Worm (Caenorhabditis elegans) whole organism, L2 larva: ENCODE results near the gene F09G2.2.

Experiments used
- C34F6.9 ChIP-seq: fragments of 150-350 bp; optimal IDR thresholded peaks from 2 replicates; lab custom pipeline; 2014; ENCODE audit warnings: missing biosample characterization, missing genetic modification characterization
- F13H6.1 ChIP-seq: sonication (generic microtip); optimal IDR thresholded peaks from 2 replicates; lab custom pipeline; 2016; ENCODE audit warnings: missing genetic modification characterization, missing compliant biosample characterization
- R02D3.7 ChIP-seq: fragments of 150-350 bp; optimal IDR thresholded peaks from 2 replicates; lab custom pipeline; 2014; ENCODE audit warnings: missing biosample characterization, missing genetic modification characterization
- Y55F3AM.14 ChIP-seq: fragments of 200-800 bp; sonication (Bioruptor generic); optimal IDR thresholded peaks from 2 replicates; lab custom pipeline; 2018; ENCODE audit warnings: mild to moderate bottlenecking, missing genetic modification characterization, missing compliant biosample characterization
- ZK546.5 ChIP-seq: sonication (generic microtip); optimal IDR thresholded peaks from 2 replicates; lab custom pipeline; 2017; ENCODE audit warnings: missing biosample characterization, missing genetic modification characterization
- aly-2 ChIP-seq: fragments of 150-350 bp; optimal IDR thresholded peaks from 2 replicates; lab custom pipeline; 2014; ENCODE audit warnings: missing biosample characterization, missing genetic modification characterization
- blmp-1 ChIP-seq: sonication (generic microtip); optimal IDR thresholded peaks from 2 replicates; lab custom pipeline; 2017; ENCODE audit warnings: missing genetic modification characterization, mild to moderate bottlenecking, missing compliant biosample characterization, antibody characterized with exemption, moderate library complexity; ENCODE audit not compliant: insufficient read depth
- ceh-16 ChIP-seq: fragments of 150-350 bp; optimal IDR thresholded peaks from 2 replicates; lab custom pipeline; 2014; ENCODE audit warnings: missing biosample characterization, missing genetic modification characterization
- ceh-82 ChIP-seq: fragments of 150-350 bp; optimal IDR thresholded peaks from 2 replicates; lab custom pipeline; 2014; ENCODE audit warnings: missing biosample characterization, missing genetic modification characterization
- crh-2 ChIP-seq: sonication (generic microtip); optimal IDR thresholded peaks from 2 replicates; lab custom pipeline; 2017; ENCODE audit warnings: missing biosample characterization, missing genetic modification characterization
- dmd-4 ChIP-seq: sonication (generic microtip); optimal IDR thresholded peaks from 2 replicates; lab custom pipeline; 2017; ENCODE audit warnings: missing biosample characterization, missing genetic modification characterization
- egl-27 ChIP-seq: sonication (generic microtip); optimal IDR thresholded peaks from 3 replicates; lab custom pipeline; 2017; ENCODE audit warnings: missing biosample characterization, missing genetic modification reagents, missing genetic modification characterization
- fos-1 ChIP-seq: fragments of 150-350 bp; optimal IDR thresholded peaks from 2 replicates; lab custom pipeline; 2014; ENCODE audit warnings: missing biosample characterization, missing genetic modification characterization
- gmeb-1 ChIP-seq: fragments of 150-350 bp; optimal IDR thresholded peaks from 2 replicates; lab custom pipeline; 2014; ENCODE audit warnings: missing biosample characterization, missing genetic modification characterization
- lin-11 ChIP-seq: fragments of 150-350 bp; sonication (generic microtip); optimal IDR thresholded peaks from 2 replicates; lab custom pipeline; 2014; ENCODE audit warnings: missing biosample characterization, missing genetic modification characterization, inconsistent platforms, mixed read lengths
- lin-13 ChIP-seq: fragments of 150-350 bp; optimal IDR thresholded peaks from 2 replicates; lab custom pipeline; 2014; ENCODE audit warnings: missing biosample characterization, missing genetic modification reagents, missing genetic modification characterization
- lin-39 ChIP-seq: fragments of 150-350 bp; optimal IDR thresholded peaks from 2 replicates; lab custom pipeline; 2014; ENCODE audit warnings: missing biosample characterization, missing genetic modification reagents, missing genetic modification characterization
- lsy-2 ChIP-seq, 2 experiments: fragments of 150-350 bp in 1 of 2; sonication (generic microtip) in 1 of 2; optimal IDR thresholded peaks; 2 replicates each; lab custom pipeline; 2014 to 2017; ENCODE audit warnings: missing biosample characterization in 2 of 2, missing genetic modification characterization in 2 of 2
- mab-5 ChIP-seq: fragments of 150-350 bp; optimal IDR thresholded peaks from 2 replicates; lab custom pipeline; 2014; ENCODE audit warnings: missing biosample characterization, missing genetic modification characterization
- mbf-1 ChIP-seq: sonication (generic microtip); optimal IDR thresholded peaks from 2 replicates; lab custom pipeline; 2017; ENCODE audit warnings: missing biosample characterization, missing genetic modification characterization
- mdl-1 ChIP-seq, 2 experiments: fragments of 150-350 bp in 1 of 2; sonication (generic microtip) in 1 of 2; optimal IDR thresholded peaks; 2 replicates each; lab custom pipeline; 2017; ENCODE audit warnings: missing biosample characterization in 2 of 2, missing genetic modification characterization in 2 of 2
- nhr-10 ChIP-seq: sonication (generic microtip); optimal IDR thresholded peaks from 2 replicates; lab custom pipeline; 2017; ENCODE audit warnings: missing biosample characterization, missing genetic modification characterization
- nhr-12 ChIP-seq: fragments of 150-350 bp; optimal IDR thresholded peaks from 2 replicates; lab custom pipeline; 2014; ENCODE audit warnings: missing biosample characterization, missing genetic modification characterization
- nhr-129 ChIP-seq: fragments of 150-350 bp; optimal IDR thresholded peaks from 2 replicates; lab custom pipeline; 2014; ENCODE audit warnings: missing biosample characterization, missing genetic modification characterization
- nhr-21 ChIP-seq: fragments of 150-350 bp; optimal IDR thresholded peaks from 2 replicates; lab custom pipeline; 2014; ENCODE audit warnings: missing biosample characterization, missing genetic modification characterization
- nhr-23 ChIP-seq: fragments of 150-350 bp; optimal IDR thresholded peaks from 2 replicates; lab custom pipeline; 2014; ENCODE audit warnings: missing biosample characterization, missing genetic modification reagents, missing genetic modification characterization
- nhr-237 ChIP-seq: fragments of 150-350 bp; optimal IDR thresholded peaks from 2 replicates; lab custom pipeline; 2014; ENCODE audit warnings: missing biosample characterization, missing genetic modification characterization
- nhr-25 ChIP-seq: fragments of 150-350 bp; sonication (generic microtip); optimal IDR thresholded peaks from 3 replicates; lab custom pipeline; 2014; ENCODE audit warnings: missing biosample characterization, missing genetic modification characterization
- nhr-6 ChIP-seq: fragments of 150-350 bp; optimal IDR thresholded peaks from 2 replicates; lab custom pipeline; 2014; ENCODE audit warnings: missing biosample characterization, missing genetic modification characterization
- peb-1 ChIP-seq: fragments of 150-350 bp; optimal IDR thresholded peaks from 2 replicates; lab custom pipeline; 2014; ENCODE audit warnings: missing biosample characterization, missing genetic modification characterization
- sem-4 ChIP-seq: fragments of 150-350 bp; optimal IDR thresholded peaks from 2 replicates; lab custom pipeline; 2014; ENCODE audit warnings: missing biosample characterization, missing genetic modification reagents, missing genetic modification characterization
- skn-1 ChIP-seq: sonication (generic microtip); optimal IDR thresholded peaks from 2 replicates; lab custom pipeline; 2017; ENCODE audit warnings: missing biosample characterization, missing genetic modification characterization
- sma-3 ChIP-seq: sonication (generic microtip); optimal IDR thresholded peaks from 2 replicates; lab custom pipeline; 2016; ENCODE audit warnings: missing genetic modification reagents, missing genetic modification characterization, missing compliant biosample characterization
- sma-9 ChIP-seq, 2 experiments: fragments of 150-350 bp in 1 of 2; sonication (generic microtip) in 1 of 2; optimal IDR thresholded peaks; 2 replicates each; lab custom pipeline; 2014 to 2016; ENCODE audit warnings: missing genetic modification characterization in 2 of 2, mild to moderate bottlenecking in 1 of 2, missing biosample characterization in 1 of 2, missing compliant biosample characterization in 1 of 2, missing genetic modification reagents in 1 of 2, moderate library complexity in 1 of 2
- snpc-4 ChIP-seq: fragments of 150-350 bp; optimal IDR thresholded peaks from 2 replicates; lab custom pipeline; 2014; ENCODE audit warnings: missing biosample characterization, missing genetic modification characterization
- unc-55 ChIP-seq: fragments of 150-350 bp; sonication (generic microtip); optimal IDR thresholded peaks from 3 replicates; lab custom pipeline; 2014; ENCODE audit warnings: missing biosample characterization, missing genetic modification reagents, missing genetic modification characterization
- unc-62 ChIP-seq: fragments of 150-350 bp; optimal IDR thresholded peaks from 2 replicates; lab custom pipeline; 2014; ENCODE audit warnings: missing biosample characterization, missing genetic modification reagents, missing genetic modification characterization
- zag-1 ChIP-seq: fragments of 150-350 bp; optimal IDR thresholded peaks from 2 replicates; lab custom pipeline; 2014; ENCODE audit warnings: missing biosample characterization, missing genetic modification characterization
- ztf-1 ChIP-seq: fragments of 200-800 bp; sonication (Bioruptor generic); conservative IDR thresholded peaks from 2 replicates; pipeline ENCODE4 v1.3.6; 2022; ENCODE audit warnings: missing genetic modification characterization, missing compliant biosample characterization
- ztf-11 ChIP-seq: sonication (generic microtip); optimal IDR thresholded peaks from 2 replicates; lab custom pipeline; 2017; ENCODE audit warnings: missing biosample characterization, missing genetic modification characterization
- ztf-4 ChIP-seq: fragments of 150-350 bp; optimal IDR thresholded peaks from 2 replicates; lab custom pipeline; 2014; ENCODE audit warnings: missing biosample characterization, missing genetic modification characterization

Gene F09G2.2

ce11 chrV:7230847-7231246 lies 34.1 kb downstream of the F09G2.2 start, which contains the start of the genes gei-6 and krr-1 (continued):
- TF ChIP-seq R02D3.7 (tag; lab: Kevin White, UChicago) (no peak), C34F6.9 (peak; percentile 29), ztf-11 (tag; lab: Kevin White, UChicago) (no peak), nhr-10 (tag; lab: Kevin White, UChicago) (no peak)
- TF ChIP-seq, all 48 proteins: peak for 13

DNA sequence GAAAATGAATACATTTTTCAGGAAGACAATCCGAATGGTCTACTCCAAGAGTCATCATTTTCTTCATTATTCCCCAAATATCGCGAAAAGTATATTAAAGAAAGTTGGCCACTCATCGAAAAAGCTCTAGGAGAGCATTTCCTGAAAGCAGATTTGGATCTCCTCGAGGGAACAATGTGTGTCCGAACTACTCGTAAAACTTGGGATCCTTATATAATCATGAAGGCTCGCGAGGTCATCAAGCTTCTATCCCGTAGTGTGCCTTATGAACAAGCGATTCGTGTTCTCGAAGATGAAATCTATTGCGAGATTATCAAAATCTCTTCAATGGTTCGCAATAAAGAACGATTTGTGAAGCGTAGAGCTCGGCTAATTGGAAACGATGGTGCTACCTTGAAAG lies 34.8 kb downstream of the F09G2.2 start:
- TF ChIP-seq lin-13 (GFP tag; lab: Kevin White, UChicago) (no peak), ztf-1 (no peak), aly-2 (no peak), peb-1 (tag; lab: Kevin White, UChicago) (no peak), ceh-16 (tag; lab: Kevin White, UChicago) (no peak), lsy-2 (tag; optimal IDR thresholded peaks at IDR 0.05; lab: Kevin White, UChicago) (no peak), lin-11 (tag; lab: Kevin White, UChicago) (no peak), ztf-11 (tag; lab: Kevin White, UChicago) (no peak), snpc-4 (tag; lab: Kevin White, UChicago) (no peak), ZK546.5 (tag; lab: Kevin White, UChicago) (no peak), unc-62 (GFP tag; lab: Kevin White, UChicago) (no peak), nhr-10 (tag; lab: Kevin White, UChicago) (no peak), sem-4 (no peak), ztf-4 (tag; lab: Kevin White, UChicago) (no peak), fos-1 (no peak), skn-1 (no peak), mbf-1 (no peak)

- TF ChIP-seq gmeb-1 (tag; lab: Kevin White, UChicago): no peak
- TF ChIP-seq F13H6.1 (tag; lab: Kevin White, UChicago): no peak
- TF ChIP-seq nhr-129 (tag; lab: Kevin White, UChicago): no peak
- no peak for TF ChIP-seq unc-55 (GFP tag; lab: Kevin White, UChicago)
- TF ChIP-seq ceh-82: no peak
These were observed 38.0 kb downstream of the F09G2.2 start, which contains the start of gene C05C8.5 for ce11 chrV:7234726-7235125. Gene C05C8.5, minus strand, starts transcription at chrV:7234826.

DNA sequence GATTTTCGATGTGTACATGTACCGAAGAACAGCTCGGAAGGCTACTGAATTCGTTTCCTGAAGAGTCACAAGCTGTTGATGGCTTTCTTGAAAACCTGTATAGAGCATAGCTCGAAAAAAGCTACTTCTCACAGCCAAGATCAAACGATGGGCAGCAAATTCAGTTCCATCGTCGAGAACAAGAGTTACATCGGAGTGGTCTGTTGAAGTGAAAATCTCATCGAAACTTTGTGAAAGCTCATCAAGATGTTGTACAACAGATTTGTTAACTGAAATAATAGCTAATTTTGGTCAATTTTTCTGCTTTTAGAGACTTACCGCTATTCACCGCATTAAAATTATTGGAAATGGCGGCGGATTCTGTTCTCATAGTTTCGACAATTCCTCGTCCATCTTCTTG lies 40.0 kb downstream of the F09G2.2 start:
- TF ChIP-seq nhr-23 (no peak), Y55F3AM.14 (GFP tag; lab: Kevin White, UChicago) (no peak), snpc-4 (tag; lab: Kevin White, UChicago) (no peak), nhr-129 (tag; lab: Kevin White, UChicago) (no peak), nhr-25 (tag; lab: Kevin White, UChicago) (no peak), mab-5 (no peak), skn-1 (no peak), ztf-1 (no peak)
- TF ChIP-seq, all 48 proteins: peak for 0

DNA sequence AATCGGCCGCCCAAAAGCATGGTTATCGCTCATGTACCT lies 40.2 kb downstream of the F09G2.2 start, which contains the start of gene hpo-9:
TSS of gene hpo-9 (minus strand) at position 37 of the 39 bp plus-strand sequence.
- TF ChIP-seq C34F6.9 (no peak), nhr-6 (tag; lab: Kevin White, UChicago) (no peak), nhr-12 (no peak), ztf-4 (tag; lab: Kevin White, UChicago) (no peak), ztf-11 (tag; lab: Kevin White, UChicago) (no peak), ZK546.5 (tag; lab: Kevin White, UChicago) (no peak), skn-1 (no peak), zag-1 (tag; lab: Kevin White, UChicago) (no peak), peb-1 (tag; lab: Kevin White, UChicago) (no peak), sma-3 (GFP tag; lab: Kevin White, UChicago) (no peak), nhr-23 (no peak), mdl-1 (tag; optimal IDR thresholded peaks at IDR 0.05; lab: Kevin White, UChicago) (no peak), crh-2 (tag; lab: Kevin White, UChicago) (no peak), nhr-237 (no peak), lin-39 (no peak)

DNA sequence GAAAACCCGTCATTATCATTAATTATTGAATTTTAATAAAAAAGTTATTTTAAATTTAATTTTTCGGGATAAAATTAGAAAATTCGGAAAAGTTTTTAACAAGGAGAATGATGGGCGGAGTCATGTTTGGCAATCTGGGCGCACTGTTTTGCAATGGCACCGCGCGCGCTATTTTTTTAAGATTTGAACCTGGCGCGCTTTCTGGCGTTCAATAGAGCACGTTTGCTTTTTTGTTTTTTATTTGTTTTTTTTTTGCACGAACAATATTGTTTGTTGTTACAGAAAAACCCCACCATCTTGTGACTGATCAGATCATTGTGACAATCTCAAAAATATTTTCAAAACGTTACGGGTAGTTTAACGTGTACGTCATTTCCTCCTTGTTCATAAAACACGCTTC lies 40.4 kb downstream of the F09G2.2 start, which contains the start of gene hyls-1:
TSS of gene hyls-1 (plus strand) at position 249 of the 400 bp plus-strand sequence.
- TF ChIP-seq nhr-10 (tag; lab: Kevin White, UChicago) (no peak), sem-4 (peak; percentile 70), unc-55 (GFP tag; lab: Kevin White, UChicago) (peak; percentile 95), lin-11 (tag; lab: Kevin White, UChicago) (peak; percentile 88), ZK546.5 (tag; lab: Kevin White, UChicago) (peak; percentile 16), peb-1 (tag; lab: Kevin White, UChicago) (no peak), fos-1 (peak; percentile 29), crh-2 (tag; lab: Kevin White, UChicago) (peak; percentile 91), sma-3 (GFP tag; lab: Kevin White, UChicago) (peak; percentile 85), blmp-1 (peak; percentile 40), sma-9 (GFP tag; optimal IDR thresholded peaks at IDR 0.05; lab: Kevin White, UChicago) (peak; percentile 77), sma-9 (tag; optimal IDR thresholded peaks at IDR 0.05; lab: Kevin White, UChicago) (no peak), lsy-2 (tag; optimal IDR thresholded peaks at IDR 0.05; lab: Kevin White, UChicago) (peak; percentile 71 to 88), skn-1 (peak; percentile 64), nhr-6 (tag; lab: Kevin White, UChicago) (no peak), dmd-4 (no peak), nhr-129 (tag; lab: Kevin White, UChicago) (peak; percentile 80), zag-1 (tag; lab: Kevin White, UChicago) (peak; percentile 52), R02D3.7 (tag; lab: Kevin White, UChicago) (peak; percentile 1), snpc-4 (tag; lab: Kevin White, UChicago) (peak; percentile 18), ceh-16 (tag; lab: Kevin White, UChicago) (no peak), Y55F3AM.14 (GFP tag; lab: Kevin White, UChicago) (no peak), lin-13 (GFP tag; lab: Kevin White, UChicago) (peak; percentile 83), mbf-1 (no peak), egl-27 (tag; lab: Kevin White, UChicago) (no peak), F13H6.1 (tag; lab: Kevin White, UChicago) (peak; percentile 78), nhr-21 (peak; percentile 70)
